Fruit fly (Drosophila melanogaster): ENCODE measurements around the gene Ncc69.

Ncc69 gene

dm6 chr3L:12417341-12417740 is 26.1 kb upstream of the Ncc69 start, which contains the start of gene ArfGAP1 (continued):
- TF ChIP-seq CG11085 (GFP tag; IDR thresholded peaks at IDR 0.05) (peak; percentile 13; the same call in 1 of the 2 replicates), BEAF-32 (GFP tag; optimal IDR thresholded peaks at IDR 0.05) (peak; percentile 77), kah (GFP tag; optimal IDR thresholded peaks at IDR 0.05) (no peak), slbo (GFP tag; IDR thresholded peaks at IDR 0.05) (peak; percentile 48; the same call in 1 of the 2 replicates), HLH54F (GFP tag; optimal IDR thresholded peaks at IDR 0.05) (no peak), ro (GFP tag; IDR thresholded peaks at IDR 0.05) (no peak), Antp (GFP tag; optimal IDR thresholded peaks at IDR 0.05) (no peak), CG7786 (GFP tag; optimal IDR thresholded peaks at IDR 0.05) (no peak), ap (GFP tag; IDR thresholded peaks at IDR 0.05) (no peak), CG11456 (GFP tag; IDR thresholded peaks at IDR 0.05) (peak; percentile 28; the same call in 1 of the 3 replicates), sna (GFP tag; IDR thresholded peaks at IDR 0.05; ENCODE audit: partially characterized antibody) (peak; percentile 96), Ets65A (GFP tag) (no peak), CG17612 (GFP tag; IDR thresholded peaks at IDR 0.05) (no peak), Deaf1 (tag; optimal IDR thresholded peaks at IDR 0.05) (no peak), hkb (optimal IDR thresholded peaks at IDR 0.05) (no peak), hkb (GFP tag; IDR thresholded peaks at IDR 0.05) (no peak; the same call in 1 of the 2 replicates), CG2129 (GFP tag; IDR thresholded peaks at IDR 0.05; ENCODE audit: partially characterized antibody) (peak; percentile 96), Rx (GFP tag; IDR thresholded peaks at IDR 0.05) (no peak), hb (GFP tag; IDR thresholded peaks at IDR 0.05; ENCODE audit: partially characterized antibody) (peak; percentile 91), CG32767 (GFP tag; IDR thresholded peaks at IDR 0.05) (no peak), Adf1 (GFP tag; IDR thresholded peaks at IDR 0.05) (no peak; the same call in 1 of the 2 replicates), CG8765 (GFP tag; IDR thresholded peaks at IDR 0.05) (no peak), row (GFP tag; IDR thresholded peaks at IDR 0.05) (peak; percentile 61), CG34224 (GFP tag; IDR thresholded peaks at IDR 0.05; ENCODE audit: partially characterized antibody) (peak; percentile 97), D19A (tag; optimal IDR thresholded peaks at IDR 0.05) (no peak), Myb (GFP tag; optimal IDR thresholded peaks at IDR 0.05) (peak; percentile 37), sens-2 (GFP tag; IDR thresholded peaks at IDR 0.05) (no peak), CG3281 (GFP tag; optimal IDR thresholded peaks at IDR 0.05) (no peak), CG6272 (GFP tag; IDR thresholded peaks at IDR 0.05) (peak; percentile 40; the same call in 1 of the 2 replicates), CG9932 (GFP tag; IDR thresholded peaks at IDR 0.05) (peak; percentile 83), ATbp (GFP tag; optimal IDR thresholded peaks at IDR 0.05) (no peak), Hey (tag; optimal IDR thresholded peaks at IDR 0.05) (no peak), CTCF (GFP tag; optimal IDR thresholded peaks at IDR 0.05) (no peak), peb (GFP tag; IDR thresholded peaks at IDR 0.05) (no peak), CG13123 (GFP tag; optimal IDR thresholded peaks at IDR 0.05) (no peak), CG7372 (GFP tag; IDR thresholded peaks at IDR 0.05) (no peak), zf30C (GFP tag; optimal IDR thresholded peaks at IDR 0.05) (no peak), CG5953 (GFP tag; IDR thresholded peaks at IDR 0.05) (no peak), pita (GFP tag; optimal IDR thresholded peaks at IDR 0.05) (no peak), H2.0 (GFP tag; IDR thresholded peaks at IDR 0.05) (no peak), Abd-B (GFP tag; optimal IDR thresholded peaks at IDR 0.05) (no peak), CG42726 (GFP tag; IDR thresholded peaks at IDR 0.05; ENCODE audit: partially characterized antibody) (peak; percentile 96), CG12071 (GFP tag; optimal IDR thresholded peaks at IDR 0.05) (no peak), Ravus (GFP tag; IDR thresholded peaks at IDR 0.05) (no peak), Dll (GFP tag; IDR thresholded peaks at IDR 0.05; ENCODE audit: partially characterized antibody) (peak; percentile 97), Dref (GFP tag; IDR thresholded peaks at IDR 0.05) (peak; percentile 97), CG12942 (GFP tag; optimal IDR thresholded peaks at IDR 0.05) (no peak), amos (GFP tag; IDR thresholded peaks at IDR 0.05; ENCODE audit: partially characterized antibody) (peak; percentile 98), org-1 (GFP tag; optimal IDR thresholded peaks at IDR 0.05) (no peak), tna (GFP tag; IDR thresholded peaks at IDR 0.05; ENCODE audit: partially characterized antibody) (peak; percentile 90), Opbp (GFP tag; IDR thresholded peaks at IDR 0.05; ENCODE audit: partially characterized antibody) (peak; percentile 98), lilli (GFP tag; optimal IDR thresholded peaks at IDR 0.05) (peak; percentile 3), lab (GFP tag; optimal IDR thresholded peaks at IDR 0.05) (no peak)

Measured in whole organism, embryonic.